Fruit fly (Drosophila melanogaster): ENCODE results near the gene Iml1.

The Iml1 gene

dm6 chr3L:1533699-1534431 lies at the start of gene Iml1 (continued):
- TF ChIP-seq CG7556 (GFP tag; optimal IDR thresholded peaks at IDR 0.05) (no peak), ash1 (GFP tag; optimal IDR thresholded peaks at IDR 0.05) (no peak), Elba2 (GFP tag; optimal IDR thresholded peaks at IDR 0.05) (no peak), Jarid2 (GFP tag; optimal IDR thresholded peaks at IDR 0.05) (no peak), sima (GFP tag; optimal IDR thresholded peaks at IDR 0.05) (no peak), CG12391 (tag; optimal IDR thresholded peaks at IDR 0.05) (peak; percentile 68), CG8765 (GFP tag; IDR thresholded peaks at IDR 0.05) (no peak), CG18011 (GFP tag; optimal IDR thresholded peaks at IDR 0.05) (no peak), otp (GFP tag; IDR thresholded peaks at IDR 0.05) (no peak), odd (GFP tag; optimal IDR thresholded peaks at IDR 0.05) (no peak), CG31441 (GFP tag; IDR thresholded peaks at IDR 0.05) (no peak), tin (GFP tag; optimal IDR thresholded peaks at IDR 0.05) (peak; percentile 28), dan (GFP tag; IDR thresholded peaks at IDR 0.05) (no peak), vvl (GFP tag; IDR thresholded peaks at IDR 0.05) (peak; percentile 70), p53 (GFP tag; optimal IDR thresholded peaks at IDR 0.05) (no peak), sens-2 (GFP tag; IDR thresholded peaks at IDR 0.05) (no peak), TFAM (GFP tag; optimal IDR thresholded peaks at IDR 0.05) (no peak), lab (GFP tag; optimal IDR thresholded peaks at IDR 0.05) (no peak), bsh (GFP tag; optimal IDR thresholded peaks at IDR 0.05) (no peak), scrt (GFP tag; optimal IDR thresholded peaks at IDR 0.05) (no peak), lov (optimal IDR thresholded peaks at IDR 0.05) (no peak), lov (GFP tag; IDR thresholded peaks at IDR 0.05) (no peak), CG4360 (GFP tag; IDR thresholded peaks at IDR 0.05) (peak; percentile 31; the same call in 1 of the 2 replicates), Myb (GFP tag; optimal IDR thresholded peaks at IDR 0.05) (peak; percentile 52), Dip2 (GFP tag; IDR thresholded peaks at IDR 0.05) (no peak), CG10959 (GFP tag; IDR thresholded peaks at IDR 0.05) (no peak), CG1602 (GFP tag; optimal IDR thresholded peaks at IDR 0.05) (peak; percentile 12), tio (GFP tag; optimal IDR thresholded peaks at IDR 0.05) (no peak), CG10366 (GFP tag; IDR thresholded peaks at IDR 0.05) (no peak), GATAe (GFP tag; conservative IDR thresholded peaks at IDR 0.05) (no peak), Scr (GFP tag; IDR thresholded peaks at IDR 0.05; ENCODE audit: partially characterized antibody) (no peak), CG31388 (GFP tag; optimal IDR thresholded peaks at IDR 0.05) (no peak), cg (GFP tag; optimal IDR thresholded peaks at IDR 0.05) (no peak), lbe (GFP tag; optimal IDR thresholded peaks at IDR 0.05) (no peak), CG34422 (GFP tag; IDR thresholded peaks at IDR 0.05) (peak; percentile 53; the same call in 1 of the 3 replicates), Aef1 (GFP tag; IDR thresholded peaks at IDR 0.05) (peak; percentile 53; the same call in 2 of the 3 replicates), peb (GFP tag; IDR thresholded peaks at IDR 0.05) (no peak), Max (GFP tag; optimal IDR thresholded peaks at IDR 0.05) (no peak), CG14965 (GFP tag; optimal IDR thresholded peaks at IDR 0.05; ENCODE audit: borderline replicate concordance) (no peak), HLH54F (GFP tag; optimal IDR thresholded peaks at IDR 0.05) (peak; percentile 6), CG31365 (tag; optimal IDR thresholded peaks at IDR 0.05) (no peak), unpg (GFP tag; optimal IDR thresholded peaks at IDR 0.05) (no peak), ranshi (GFP tag; IDR thresholded peaks at IDR 0.05) (0 out of 2 replicates have a peak, but pooled peaks have one; percentile 15), tx (GFP tag; optimal IDR thresholded peaks at IDR 0.05) (no peak), pho (GFP tag; optimal IDR thresholded peaks at IDR 0.05) (no peak), Spps (tag; optimal IDR thresholded peaks at IDR 0.05) (no peak), Dref (GFP tag; IDR thresholded peaks at IDR 0.05) (no peak), zfh1 (GFP tag; IDR thresholded peaks at IDR 0.05) (no peak), hbn (GFP tag; IDR thresholded peaks at IDR 0.05; ENCODE audit: partially characterized antibody) (no peak), CG6689 (GFP tag; IDR thresholded peaks at IDR 0.05) (peak; percentile 85), CG15011 (GFP tag; optimal IDR thresholded peaks at IDR 0.05) (no peak)

Measured in whole organism, embryonic.